Fruit fly (Drosophila melanogaster): ENCODE measurements around the gene BtbVII.

- no peak for TF ChIP-seq CG4496 (GFP tag; IDR thresholded peaks at IDR 0.05)
- TF ChIP-seq D1 (tag; optimal IDR thresholded peaks at IDR 0.05): no peak
- TF ChIP-seq CG14655 (GFP tag; optimal IDR thresholded peaks at IDR 0.05): no peak
- TF ChIP-seq CG9948 (tag; optimal IDR thresholded peaks at IDR 0.05): no peak
- no peak for TF ChIP-seq Pif1A (GFP tag; optimal IDR thresholded peaks at IDR 0.05)
- no peak for TF ChIP-seq CG32121 (GFP tag; IDR thresholded peaks at IDR 0.05)
Observed at dm6 chr3L:3205349-3205748, 56.9 kb downstream of the BtbVII start, which contains the start of gene CG32277.
